Worm (Caenorhabditis elegans) whole organism, young adult: Measurements from ENCODE around the gene btb-22.
A peak's percentile ranks its signal among the peaks of the same experiment; 100 is the strongest.

Experiments used
- B0035.1 ChIP-seq: sonication (generic microtip); optimal IDR thresholded peaks from 2 replicates; lab custom pipeline; 2016; ENCODE audit warnings: missing genetic modification characterization, mild to moderate bottlenecking, missing compliant biosample characterization, missing genotype, missing genetic modification reagents
- C17E4.6 ChIP-seq: fragments of 200-800 bp; sonication (Bioruptor generic); IDR thresholded peaks from 2 replicates; pipeline ENCODE4 v1.3.6; 2022; ENCODE audit warnings: missing genetic modification reagents, missing genetic modification characterization, missing compliant biosample characterization
- F23B12.7 ChIP-seq: sonication (generic microtip); optimal IDR thresholded peaks from 2 replicates; lab custom pipeline; 2017; ENCODE audit warnings: missing genetic modification characterization, mild to moderate bottlenecking, missing compliant biosample characterization, antibody characterized with exemption, moderate library complexity; ENCODE audit not compliant: insufficient read depth
- F37B4.10 ChIP-seq: fragments of 200-800 bp; sonication (Bioruptor generic); IDR thresholded peaks from 2 replicates; pipeline ENCODE4 v1.3.6; 2022; ENCODE audit warnings: missing genetic modification characterization, missing compliant biosample characterization
- F55B11.4 ChIP-seq: sonication (generic microtip); optimal IDR thresholded peaks from 2 replicates; lab custom pipeline; 2016; ENCODE audit warnings: missing compliant biosample characterization, missing genetic modification characterization, borderline replicate concordance; ENCODE audit not compliant: insufficient read depth
- F57A8.1 ChIP-seq: fragments of 200-800 bp; sonication (Bioruptor generic); optimal IDR thresholded peaks from 2 replicates; lab custom pipeline; 2018; ENCODE audit warnings: mild to moderate bottlenecking, missing genetic modification characterization, moderate library complexity, missing compliant biosample characterization
- T07F8.4 ChIP-seq: sonication (generic microtip); optimal IDR thresholded peaks from 2 replicates; lab custom pipeline; 2016; ENCODE audit warnings: mild to moderate bottlenecking, missing genetic modification characterization, moderate library complexity, missing compliant biosample characterization
- Y95B8A.8 ChIP-seq: fragments of 200-800 bp; sonication (Bioruptor generic); IDR thresholded peaks from 2 replicates; pipeline ENCODE4 v1.3.6; 2022; ENCODE audit warnings: missing genetic modification reagents, missing genetic modification characterization, missing compliant biosample characterization
- athp-1 ChIP-seq: sonication (generic microtip); optimal IDR thresholded peaks from 2 replicates; lab custom pipeline; 2017; ENCODE audit warnings: mild to moderate bottlenecking, missing genetic modification characterization, missing compliant biosample characterization
- attf-3 ChIP-seq: fragments of 200-800 bp; sonication (Bioruptor generic); conservative IDR thresholded peaks from 2 replicates; pipeline ENCODE4 v1.3.6; 2022; ENCODE audit warnings: missing genetic modification reagents, missing genetic modification characterization, missing compliant biosample characterization
- bed-1 ChIP-seq: fragments of 200-800 bp; sonication (Bioruptor generic); IDR thresholded peaks from 2 replicates; pipeline ENCODE4 v1.3.6; 2022; ENCODE audit warnings: missing genetic modification reagents, missing genetic modification characterization, missing compliant biosample characterization
- bed-2 ChIP-seq: fragments of 200-800 bp; sonication (Bioruptor generic); IDR thresholded peaks from 2 replicates; pipeline ENCODE4 v1.3.6; 2022; ENCODE audit warnings: missing genetic modification reagents, missing genetic modification characterization, missing compliant biosample characterization
- ccch-3 ChIP-seq: fragments of 200-800 bp; sonication (Bioruptor generic); optimal IDR thresholded peaks from 2 replicates; lab custom pipeline; 2018; ENCODE audit warnings: mild to moderate bottlenecking, missing genetic modification characterization, missing compliant biosample characterization
- ceh-58 ChIP-seq: fragments of 200-800 bp; sonication (Bioruptor generic); IDR thresholded peaks from 2 replicates; pipeline ENCODE4 v1.3.6; 2022; ENCODE audit warnings: missing genetic modification characterization, missing compliant biosample characterization
- dpff-1 ChIP-seq: sonication (generic microtip); optimal IDR thresholded peaks from 2 replicates; lab custom pipeline; 2017; ENCODE audit warnings: mild to moderate bottlenecking, missing genetic modification characterization, missing compliant biosample characterization
- efl-1 ChIP-seq: fragments of 150-350 bp; optimal IDR thresholded peaks from 2 replicates; lab custom pipeline; 2014; ENCODE audit warnings: missing biosample characterization, missing genetic modification reagents, missing genetic modification characterization
- egrh-3 ChIP-seq: fragments of 200-800 bp; sonication (Bioruptor generic); IDR thresholded peaks from 2 replicates; pipeline ENCODE4 v1.3.6; 2022; ENCODE audit warnings: missing genetic modification reagents, missing genetic modification characterization, missing compliant biosample characterization
- gei-17 ChIP-seq: fragments of 200-800 bp; sonication (Bioruptor generic); optimal IDR thresholded peaks from 2 replicates; lab custom pipeline; 2018; ENCODE audit warnings: mild to moderate bottlenecking, missing genetic modification characterization, missing compliant biosample characterization
- him-1 ChIP-seq: sonication (generic microtip); optimal IDR thresholded peaks from 2 replicates; lab custom pipeline; 2016; ENCODE audit warnings: missing genotype, missing genetic modification reagents, missing genetic modification characterization, missing compliant biosample characterization
- hrde-1 ChIP-seq: sonication (generic microtip); optimal IDR thresholded peaks from 2 replicates; lab custom pipeline; 2016; ENCODE audit warnings: missing genetic modification characterization, mild to moderate bottlenecking, missing compliant biosample characterization, moderate library complexity, missing genotype, missing genetic modification reagents, borderline replicate concordance
- lag-1 ChIP-seq: fragments of 200-800 bp; sonication (Bioruptor generic); IDR thresholded peaks from 2 replicates; pipeline ENCODE4 v1.3.6; 2022; ENCODE audit warnings: missing genetic modification reagents, missing genetic modification characterization, missing compliant biosample characterization
- lin-35 ChIP-seq, 3 experiments: fragments of 150-350 bp in 2 of 3; sonication (generic microtip) in 1 of 3; optimal IDR thresholded peaks; 2 replicates each; lab custom pipeline; 2014 to 2018; ENCODE audit warnings: missing biosample characterization in 3 of 3, missing genetic modification characterization in 3 of 3, missing genetic modification reagents in 3 of 3
- lin-54 ChIP-seq: fragments of 200-800 bp; sonication (Bioruptor generic); optimal IDR thresholded peaks from 2 replicates; lab custom pipeline; 2018; ENCODE audit warnings: mild to moderate bottlenecking, missing genetic modification characterization, missing compliant biosample characterization
- madf-10 ChIP-seq: sonication (generic microtip); optimal IDR thresholded peaks from 2 replicates; lab custom pipeline; 2016; ENCODE audit warnings: mild to moderate bottlenecking, missing genetic modification characterization, missing compliant biosample characterization
- madf-3 ChIP-seq: fragments of 200-800 bp; sonication (Bioruptor generic); IDR thresholded peaks from 2 replicates; pipeline ENCODE4 v1.3.6; 2022; ENCODE audit warnings: missing genetic modification reagents, missing genetic modification characterization, missing compliant biosample characterization
- nfya-1 ChIP-seq: sonication (generic microtip); optimal IDR thresholded peaks from 2 replicates; lab custom pipeline; 2017; ENCODE audit warnings: antibody characterized with exemption, missing compliant biosample characterization, missing genetic modification characterization, borderline replicate concordance; ENCODE audit not compliant: insufficient read depth
- nhr-179 ChIP-seq: sonication (generic microtip); optimal IDR thresholded peaks from 2 replicates; lab custom pipeline; 2016; ENCODE audit warnings: mild to moderate bottlenecking, missing genetic modification characterization, missing compliant biosample characterization
- nhr-27 ChIP-seq: fragments of 200-800 bp; sonication (Bioruptor generic); optimal IDR thresholded peaks from 2 replicates; lab custom pipeline; 2018; ENCODE audit warnings: mild to moderate bottlenecking, missing genetic modification characterization, moderate library complexity, missing compliant biosample characterization
- nhr-80 ChIP-seq: sonication (generic microtip); optimal IDR thresholded peaks from 2 replicates; lab custom pipeline; 2016; ENCODE audit warnings: missing genetic modification characterization, missing compliant biosample characterization
- rcor-1 ChIP-seq: fragments of 200-800 bp; sonication (Bioruptor generic); IDR thresholded peaks from 2 replicates; pipeline ENCODE4 v1.3.6; 2022; ENCODE audit warnings: missing genetic modification reagents, missing genetic modification characterization, missing compliant biosample characterization
- rec-8 ChIP-seq, 2 experiments: sonication (generic microtip); optimal IDR thresholded peaks; 2 replicates each; lab custom pipeline; 2016; ENCODE audit warnings: mild to moderate bottlenecking in 2 of 2, missing genetic modification characterization in 2 of 2, missing genetic modification reagents in 2 of 2, missing genotype in 2 of 2, missing biosample characterization in 1 of 2, missing compliant biosample characterization in 1 of 2, moderate library complexity in 1 of 2
- rpc-1 ChIP-seq, 2 experiments: fragments of 150-350 bp in 1 of 2; sonication (generic microtip) in 1 of 2; optimal IDR thresholded peaks; 2 replicates each; lab custom pipeline; 2014 to 2018; ENCODE audit warnings: missing biosample characterization in 1 of 2, missing genetic modification characterization in 1 of 2, missing genetic modification reagents in 1 of 2, missing genotype in 1 of 2
- sea-2 ChIP-seq: fragments of 200-800 bp; sonication (Bioruptor generic); IDR thresholded peaks from 2 replicates; pipeline ENCODE4 v1.3.6; 2022; ENCODE audit warnings: missing genetic modification characterization, missing compliant biosample characterization
- snpc-1.3 ChIP-seq: sonication (generic microtip); optimal IDR thresholded peaks from 2 replicates; lab custom pipeline; 2017; ENCODE audit warnings: missing genetic modification characterization, mild to moderate bottlenecking, missing compliant biosample characterization, antibody characterized with exemption, moderate library complexity, missing genotype, missing genetic modification reagents; ENCODE audit not compliant: insufficient read depth
- somi-1 ChIP-seq: fragments of 200-800 bp; sonication (Bioruptor generic); optimal IDR thresholded peaks from 2 replicates; lab custom pipeline; 2018; ENCODE audit warnings: mild to moderate bottlenecking, missing genetic modification characterization, missing compliant biosample characterization
- unc-62 ChIP-seq: fragments of 150-350 bp; optimal IDR thresholded peaks from 2 replicates; lab custom pipeline; 2014; ENCODE audit warnings: missing biosample characterization, missing genetic modification reagents, missing genetic modification characterization
- zfh-2 ChIP-seq: fragments of 200-800 bp; sonication (Bioruptor generic); conservative IDR thresholded peaks from 2 replicates; pipeline ENCODE4 v1.3.6; 2022; ENCODE audit warnings: missing genetic modification reagents, missing genetic modification characterization, missing compliant biosample characterization
- zim-3 ChIP-seq: sonication (generic microtip); optimal IDR thresholded peaks from 2 replicates; lab custom pipeline; 2017; ENCODE audit warnings: mild to moderate bottlenecking, missing genetic modification characterization, moderate library complexity, missing compliant biosample characterization
- ztf-25 ChIP-seq: fragments of 200-800 bp; sonication (Bioruptor generic); IDR thresholded peaks from 2 replicates; pipeline ENCODE4 v1.3.6; 2022; ENCODE audit warnings: missing genetic modification reagents, missing genetic modification characterization, missing compliant biosample characterization
- ztf-26 ChIP-seq: sonication (generic microtip); optimal IDR thresholded peaks from 2 replicates; lab custom pipeline; 2017; ENCODE audit warnings: missing genetic modification characterization, missing compliant biosample characterization

Gene btb-22

DNA sequence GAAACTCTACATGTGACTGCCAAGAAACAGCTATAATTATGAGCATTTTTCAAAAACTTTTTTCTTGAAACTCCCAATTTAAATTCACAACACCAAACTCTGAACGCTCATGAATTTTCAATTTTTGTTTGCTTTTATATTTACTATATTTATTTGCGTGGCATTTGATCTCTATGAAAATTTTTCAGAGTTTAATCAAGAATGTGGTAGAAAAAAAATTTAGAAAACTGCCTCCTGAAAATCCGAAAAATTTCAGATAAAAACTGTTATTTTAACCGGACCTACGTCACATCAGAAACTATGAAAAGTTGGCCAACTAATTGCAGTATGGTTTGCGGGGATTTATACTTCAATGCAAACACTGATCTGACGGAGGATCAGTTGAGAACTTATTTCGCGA, 32.5 kb downstream of the btb-22 start, which contains the start of gene irld-27:
Gene irld-27, plus strand, starts transcription at position 301 of the 400 bp plus-strand sequence.
- no peak for TF ChIP-seq gei-17 (GFP tag; lab: Kevin White, UChicago)
- TF ChIP-seq ztf-25 (GFP tag; lab: Robert Waterston, UW): no peak
- no peak for TF ChIP-seq madf-3 (GFP tag; lab: Robert Waterston, UW)
- TF ChIP-seq attf-3 (GFP tag; lab: Robert Waterston, UW): no peak
- no peak for TF ChIP-seq nhr-80 (tag; lab: Kevin White, UChicago)
- TF ChIP-seq F23B12.7 (tag; lab: Kevin White, UChicago): no peak
- TF ChIP-seq F55B11.4: no peak
- TF ChIP-seq unc-62 (GFP tag; lab: Kevin White, UChicago): no peak
- TF ChIP-seq, all 124 proteins: peak for 0

DNA sequence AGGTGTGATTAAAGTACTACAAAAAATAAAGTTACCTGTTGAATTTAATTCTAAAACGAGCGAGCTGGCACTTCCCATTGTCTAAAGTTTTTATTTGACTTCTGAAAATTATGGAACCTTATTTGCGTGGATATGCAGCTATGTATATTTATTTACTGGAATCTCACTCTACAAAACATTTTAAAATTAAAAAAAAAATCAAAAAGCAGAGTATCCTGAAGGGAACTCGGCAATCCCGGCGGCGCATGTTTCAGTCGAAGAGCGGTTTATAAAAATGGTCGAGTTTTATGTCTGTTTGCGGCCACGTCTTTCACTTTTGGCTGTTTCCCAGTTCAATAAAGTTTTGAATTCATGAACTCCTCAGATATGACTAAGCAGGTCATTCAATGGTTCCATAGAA, 37.5 kb downstream of the btb-22 start, which contains the start of gene F14D2.19:
Gene F14D2.19, minus strand, starts transcription at position 101 of the 400 bp plus-strand sequence.
- no peak for TF ChIP-seq C17E4.6
- TF ChIP-seq efl-1: no peak
- TF ChIP-seq lag-1 (GFP tag; lab: Robert Waterston, UW): no peak
- TF ChIP-seq rec-8 (tag; optimal IDR thresholded peaks at IDR 0.05; lab: Kevin White, UChicago): no peak
- no peak for TF ChIP-seq lin-54 (GFP tag; lab: Kevin White, UChicago)
- TF ChIP-seq B0035.1: no peak
- no peak for TF ChIP-seq hrde-1 (tag; lab: Kevin White, UChicago)
- TF ChIP-seq F37B4.10 (GFP tag; lab: Robert Waterston, UW): no peak
- TF ChIP-seq dpff-1 (tag; lab: Kevin White, UChicago): no peak
- TF ChIP-seq madf-3 (GFP tag; lab: Robert Waterston, UW): no peak
- no peak for TF ChIP-seq sea-2
- TF ChIP-seq zfh-2: no peak
- no peak for TF ChIP-seq T07F8.4 (tag; lab: Kevin White, UChicago)
- no peak for TF ChIP-seq F57A8.1 (GFP tag; lab: Kevin White, UChicago)
- TF ChIP-seq athp-1 (tag; lab: Kevin White, UChicago): no peak

ce11 chrII:3338556-3338955, 39.0 kb downstream of the btb-22 start, which contains the start of gene F14D2.7:
Gene F14D2.7, minus strand, starts transcription at chrII:3338656.
- TF ChIP-seq F55B11.4 (no peak), nfya-1 (tag; lab: Kevin White, UChicago) (no peak), ztf-26 (tag; lab: Kevin White, UChicago) (no peak), zim-3 (no peak)
- TF ChIP-seq, all 124 proteins: peak for 0

DNA sequence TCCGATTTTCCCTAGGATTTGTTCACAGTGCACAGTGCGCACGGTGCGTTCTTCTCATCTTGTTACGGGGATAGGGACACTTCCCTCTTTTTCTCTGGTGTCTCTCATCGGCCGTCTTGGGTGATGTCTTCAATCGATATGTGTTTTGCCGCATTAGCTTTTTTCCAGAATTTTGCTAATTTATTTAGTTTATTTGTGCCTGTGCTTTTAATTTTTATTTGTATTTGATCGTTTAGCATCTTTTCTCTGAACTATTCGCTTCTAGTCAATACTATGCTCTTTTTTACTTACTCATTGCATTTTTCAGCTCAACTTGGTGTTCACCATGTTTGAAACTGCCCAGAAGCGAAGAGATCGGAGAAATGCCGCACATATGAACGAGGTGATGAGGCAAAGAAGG, 40.7 kb downstream of the btb-22 start, which contains the start of gene F14D2.5:
Gene F14D2.5, plus strand, starts transcription at position 301 of the 400 bp plus-strand sequence.
- TF ChIP-seq ceh-58: no peak
- TF ChIP-seq him-1 (tag; lab: Kevin White, UChicago): no peak
- TF ChIP-seq rcor-1: no peak
- TF ChIP-seq bed-1: no peak
- no peak for TF ChIP-seq ccch-3 (GFP tag; lab: Kevin White, UChicago)
- TF ChIP-seq nhr-27 (tag; lab: Kevin White, UChicago): no peak
- no peak for TF ChIP-seq lin-35 (GFP tag; optimal IDR thresholded peaks at IDR 0.05; lab: Kevin White, UChicago)

DNA sequence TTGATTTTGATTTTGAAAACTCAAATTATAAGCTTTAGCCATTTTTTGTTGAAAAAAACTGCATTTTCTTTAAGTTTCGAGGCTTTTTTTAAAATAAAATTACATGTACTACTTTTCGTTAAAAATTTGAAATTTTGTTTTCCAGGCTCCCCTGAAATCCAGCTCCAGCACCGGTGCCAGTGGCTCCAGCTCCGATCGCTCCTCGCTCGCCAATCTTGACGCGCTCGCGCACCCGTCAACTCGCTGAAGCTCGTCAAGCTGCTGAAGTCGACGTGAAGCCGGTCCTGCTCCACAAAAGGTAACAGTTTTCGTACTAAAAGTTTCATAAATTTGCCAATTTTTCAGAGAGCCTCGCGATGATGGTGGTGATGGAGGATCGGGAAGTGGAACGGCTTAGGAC, 41.3 kb downstream of the btb-22 start:
- TF ChIP-seq nhr-179 (no peak), somi-1 (GFP tag; lab: Kevin White, UChicago) (no peak), hrde-1 (tag; lab: Kevin White, UChicago) (no peak), sea-2 (no peak), rpc-1 (optimal IDR thresholded peaks at IDR 0.05; lab: Kevin White, UChicago) (no peak), rpc-1 (tag; optimal IDR thresholded peaks at IDR 0.05; lab: Kevin White, UChicago) (no peak), snpc-1.3 (no peak), egrh-3 (GFP tag; lab: Robert Waterston, UW) (peak; percentile 73), F57A8.1 (GFP tag; lab: Kevin White, UChicago) (no peak), Y95B8A.8 (GFP tag; lab: Robert Waterston, UW) (0 out of 2 replicates have a peak, but pooled peaks have one; percentile 18), madf-10 (tag; lab: Kevin White, UChicago) (no peak), dpff-1 (tag; lab: Kevin White, UChicago) (no peak), zfh-2 (peak; percentile 72), bed-2 (GFP tag; lab: Robert Waterston, UW) (no peak)
- TF ChIP-seq, all 124 proteins: peak for 3
